Fruit fly (Drosophila melanogaster): Measurements from ENCODE around the gene CG13998.
A peak's percentile ranks its signal among the peaks of the same experiment; 100 is the strongest.

The CG13998 gene

dm6 chr2L:5999247-5999646 is 42.6 kb upstream of the CG13998 start, which contains the start of gene Kdm5 (continued):
- TF ChIP-seq fu2 (GFP tag; optimal IDR thresholded peaks at IDR 0.05) (peak; percentile 35), slbo (GFP tag; IDR thresholded peaks at IDR 0.05) (peak; percentile 58), CG13287 (GFP tag; IDR thresholded peaks at IDR 0.05; ENCODE audit: partially characterized antibody) (peak; percentile 24; the same call in 1 of the 2 replicates), Xrp1 (GFP tag; IDR thresholded peaks at IDR 0.05) (no peak), CG31388 (GFP tag; optimal IDR thresholded peaks at IDR 0.05) (no peak), CG15479 (GFP tag; optimal IDR thresholded peaks at IDR 0.05) (no peak), CG12236 (GFP tag; optimal IDR thresholded peaks at IDR 0.05) (no peak), Six4 (GFP tag; optimal IDR thresholded peaks at IDR 0.05) (no peak), CG10366 (GFP tag; IDR thresholded peaks at IDR 0.05) (peak; percentile 24; the same call in 1 of the 2 replicates), CG8359 (GFP tag; optimal IDR thresholded peaks at IDR 0.05; ENCODE audit: borderline replicate concordance) (peak; percentile 16), CG10431 (GFP tag; optimal IDR thresholded peaks at IDR 0.05) (peak; percentile 58), Dref (GFP tag; IDR thresholded peaks at IDR 0.05) (peak; percentile 50; the same call in 1 of the 2 replicates), btn (GFP tag; optimal IDR thresholded peaks at IDR 0.05) (no peak), Dp (GFP tag; optimal IDR thresholded peaks at IDR 0.05) (peak; percentile 60), CG4404 (GFP tag; IDR thresholded peaks at IDR 0.05) (peak; percentile 38; the same call in 1 of the 2 replicates), bcd (GFP tag; optimal IDR thresholded peaks at IDR 0.05) (peak; percentile 52), CG10274 (GFP tag; optimal IDR thresholded peaks at IDR 0.05) (peak; percentile 65), CG1832 (GFP tag; optimal IDR thresholded peaks at IDR 0.05) (no peak), pb (GFP tag; optimal IDR thresholded peaks at IDR 0.05) (peak; percentile 46), CG17568 (GFP tag; optimal IDR thresholded peaks at IDR 0.05) (no peak), CG8089 (GFP tag; optimal IDR thresholded peaks at IDR 0.05) (peak; percentile 2), Bdp1 (GFP tag; optimal IDR thresholded peaks at IDR 0.05) (no peak), H15 (GFP tag; IDR thresholded peaks at IDR 0.05) (no peak), en (GFP tag; optimal IDR thresholded peaks at IDR 0.05) (no peak), Nf-YC (tag; optimal IDR thresholded peaks at IDR 0.05) (peak; percentile 68), chn (GFP tag; optimal IDR thresholded peaks at IDR 0.05) (peak; percentile 28), dpn (GFP tag; optimal IDR thresholded peaks at IDR 0.05) (peak in 1 of 2 experiments; percentile 39), grau (tag; optimal IDR thresholded peaks at IDR 0.05) (no peak), ato (GFP tag; IDR thresholded peaks at IDR 0.05; ENCODE audit: partially characterized antibody) (0 out of 2 replicates have a peak, but pooled peaks have one; percentile 51), sug (tag; optimal IDR thresholded peaks at IDR 0.05) (peak; percentile 99), cas (GFP tag; IDR thresholded peaks at IDR 0.05) (no peak), gcm2 (GFP tag; optimal IDR thresholded peaks at IDR 0.05) (no peak), CG34376 (GFP tag; optimal IDR thresholded peaks at IDR 0.05) (peak; percentile 19), aop (GFP tag; IDR thresholded peaks at IDR 0.05) (no peak), CG14014 (GFP tag; IDR thresholded peaks at IDR 0.05) (0 out of 2 replicates have a peak, but pooled peaks have one; percentile 7), CG30020 (tag; optimal IDR thresholded peaks at IDR 0.05) (peak; percentile 1), CG16779 (GFP tag; IDR thresholded peaks at IDR 0.05) (no peak), Scr (GFP tag; IDR thresholded peaks at IDR 0.05; ENCODE audit: partially characterized antibody) (peak; percentile 34), chinmo (GFP tag; IDR thresholded peaks at IDR 0.05; ENCODE audit: partially characterized antibody) (0 out of 4 replicates have a peak, but pooled peaks have one; percentile 59), CG17802 (tag; optimal IDR thresholded peaks at IDR 0.05) (peak; percentile 44), Hmx (GFP tag; optimal IDR thresholded peaks at IDR 0.05) (no peak), ara (GFP tag; IDR thresholded peaks at IDR 0.05) (peak; percentile 47; the same call in 1 of the 2 replicates), CG12391 (tag; optimal IDR thresholded peaks at IDR 0.05) (peak; percentile 9), CG32767 (GFP tag; IDR thresholded peaks at IDR 0.05) (no peak), Sry-δ (GFP tag; optimal IDR thresholded peaks at IDR 0.05) (peak; percentile 37), CG10267 (tag; optimal IDR thresholded peaks at IDR 0.05) (peak; percentile 94), CG13424 (tag; optimal IDR thresholded peaks at IDR 0.05) (no peak), gro (GFP tag; optimal IDR thresholded peaks at IDR 0.05) (peak; percentile 22), CG3726 (GFP tag; IDR thresholded peaks at IDR 0.05) (no peak), zfh1 (GFP tag; IDR thresholded peaks at IDR 0.05) (peak; percentile 73)

Measured in whole organism, embryonic.